Worm (Caenorhabditis elegans) whole organism, L2 larva: ENCODE data around the gene nmy-3.

Source experiments
- C34F6.9 ChIP-seq: fragments of 150-350 bp; optimal IDR thresholded peaks from 2 replicates; lab custom pipeline; 2014; ENCODE audit warnings: missing biosample characterization, missing genetic modification characterization
- F13H6.1 ChIP-seq: sonication (generic microtip); optimal IDR thresholded peaks from 2 replicates; lab custom pipeline; 2016; ENCODE audit warnings: missing genetic modification characterization, missing compliant biosample characterization
- aly-2 ChIP-seq: fragments of 150-350 bp; optimal IDR thresholded peaks from 2 replicates; lab custom pipeline; 2014; ENCODE audit warnings: missing biosample characterization, missing genetic modification characterization
- ama-1 ChIP-seq: fragments of 150-350 bp; optimal IDR thresholded peaks from 2 replicates; lab custom pipeline; 2018; ENCODE audit warnings: inconsistent platforms
- blmp-1 ChIP-seq: sonication (generic microtip); optimal IDR thresholded peaks from 2 replicates; lab custom pipeline; 2017; ENCODE audit warnings: missing genetic modification characterization, mild to moderate bottlenecking, missing compliant biosample characterization, antibody characterized with exemption, moderate library complexity; ENCODE audit not compliant: insufficient read depth
- ceh-16 ChIP-seq: fragments of 150-350 bp; optimal IDR thresholded peaks from 2 replicates; lab custom pipeline; 2014; ENCODE audit warnings: missing biosample characterization, missing genetic modification characterization
- ceh-82 ChIP-seq: fragments of 150-350 bp; optimal IDR thresholded peaks from 2 replicates; lab custom pipeline; 2014; ENCODE audit warnings: missing biosample characterization, missing genetic modification characterization
- crh-2 ChIP-seq: sonication (generic microtip); optimal IDR thresholded peaks from 2 replicates; lab custom pipeline; 2017; ENCODE audit warnings: missing biosample characterization, missing genetic modification characterization
- elt-1 ChIP-seq: fragments of 150-350 bp; optimal IDR thresholded peaks from 2 replicates; lab custom pipeline; 2014; ENCODE audit warnings: missing biosample characterization, missing genetic modification characterization
- fos-1 ChIP-seq: fragments of 150-350 bp; optimal IDR thresholded peaks from 2 replicates; lab custom pipeline; 2014; ENCODE audit warnings: missing biosample characterization, missing genetic modification characterization
- gmeb-1 ChIP-seq: fragments of 150-350 bp; optimal IDR thresholded peaks from 2 replicates; lab custom pipeline; 2014; ENCODE audit warnings: missing biosample characterization, missing genetic modification characterization
- lsy-2 ChIP-seq, 2 experiments: fragments of 150-350 bp in 1 of 2; sonication (generic microtip) in 1 of 2; optimal IDR thresholded peaks; 2 replicates each; lab custom pipeline; 2014 to 2017; ENCODE audit warnings: missing biosample characterization in 2 of 2, missing genetic modification characterization in 2 of 2
- nhr-11 ChIP-seq: fragments of 150-350 bp; optimal IDR thresholded peaks from 2 replicates; lab custom pipeline; 2014; ENCODE audit warnings: missing biosample characterization, missing genetic modification characterization
- nhr-129 ChIP-seq: fragments of 150-350 bp; optimal IDR thresholded peaks from 2 replicates; lab custom pipeline; 2014; ENCODE audit warnings: missing biosample characterization, missing genetic modification characterization
- nhr-21 ChIP-seq: fragments of 150-350 bp; optimal IDR thresholded peaks from 2 replicates; lab custom pipeline; 2014; ENCODE audit warnings: missing biosample characterization, missing genetic modification characterization
- nhr-23 ChIP-seq: fragments of 150-350 bp; optimal IDR thresholded peaks from 2 replicates; lab custom pipeline; 2014; ENCODE audit warnings: missing biosample characterization, missing genetic modification reagents, missing genetic modification characterization
- nhr-237 ChIP-seq: fragments of 150-350 bp; optimal IDR thresholded peaks from 2 replicates; lab custom pipeline; 2014; ENCODE audit warnings: missing biosample characterization, missing genetic modification characterization
- nhr-6 ChIP-seq: fragments of 150-350 bp; optimal IDR thresholded peaks from 2 replicates; lab custom pipeline; 2014; ENCODE audit warnings: missing biosample characterization, missing genetic modification characterization
- nhr-77 ChIP-seq: fragments of 150-350 bp; optimal IDR thresholded peaks from 2 replicates; lab custom pipeline; 2014; ENCODE audit warnings: missing biosample characterization, missing genetic modification characterization
- skn-1 ChIP-seq: sonication (generic microtip); optimal IDR thresholded peaks from 2 replicates; lab custom pipeline; 2017; ENCODE audit warnings: missing biosample characterization, missing genetic modification characterization
- sma-3 ChIP-seq: sonication (generic microtip); optimal IDR thresholded peaks from 2 replicates; lab custom pipeline; 2016; ENCODE audit warnings: missing genetic modification reagents, missing genetic modification characterization, missing compliant biosample characterization
- sma-9 ChIP-seq, 2 experiments: fragments of 150-350 bp in 1 of 2; sonication (generic microtip) in 1 of 2; optimal IDR thresholded peaks; 2 replicates each; lab custom pipeline; 2014 to 2016; ENCODE audit warnings: missing genetic modification characterization in 2 of 2, mild to moderate bottlenecking in 1 of 2, missing biosample characterization in 1 of 2, missing compliant biosample characterization in 1 of 2, missing genetic modification reagents in 1 of 2, moderate library complexity in 1 of 2
- snpc-4 ChIP-seq: fragments of 150-350 bp; optimal IDR thresholded peaks from 2 replicates; lab custom pipeline; 2014; ENCODE audit warnings: missing biosample characterization, missing genetic modification characterization
- unc-55 ChIP-seq: fragments of 150-350 bp; sonication (generic microtip); optimal IDR thresholded peaks from 3 replicates; lab custom pipeline; 2014; ENCODE audit warnings: missing biosample characterization, missing genetic modification reagents, missing genetic modification characterization
- unc-62 ChIP-seq: fragments of 150-350 bp; optimal IDR thresholded peaks from 2 replicates; lab custom pipeline; 2014; ENCODE audit warnings: missing biosample characterization, missing genetic modification reagents, missing genetic modification characterization
- ztf-4 ChIP-seq: fragments of 150-350 bp; optimal IDR thresholded peaks from 2 replicates; lab custom pipeline; 2014; ENCODE audit warnings: missing biosample characterization, missing genetic modification characterization

nmy-3 gene

DNA sequence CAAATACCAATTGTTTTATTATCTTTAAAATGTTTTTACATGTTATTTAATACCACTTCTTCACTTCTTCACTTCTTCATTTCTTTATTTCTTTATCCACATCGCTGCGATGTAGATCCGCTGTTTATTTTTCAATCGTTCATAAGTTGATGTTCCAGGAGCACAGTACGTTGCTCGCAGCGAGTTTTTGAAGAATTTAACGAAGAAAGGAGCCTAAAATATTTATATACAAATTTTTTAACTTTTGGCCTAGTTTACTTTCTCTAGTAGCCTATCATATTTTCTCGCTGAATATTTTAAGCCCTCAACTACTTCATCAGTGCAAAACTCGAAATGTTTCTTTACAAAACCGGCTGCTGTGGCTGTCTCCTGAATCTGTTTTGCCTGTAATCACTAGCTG is 43.9 kb downstream of the nmy-3 start:
- TF ChIP-seq aly-2: no peak
- no peak for TF ChIP-seq ceh-16 (tag; lab: Kevin White, UChicago)
- TF ChIP-seq nhr-237: no peak
- no peak for TF ChIP-seq unc-62 (GFP tag; lab: Kevin White, UChicago)
- no peak for TF ChIP-seq ama-1 (lab: Kevin White, UChicago)
- TF ChIP-seq ztf-4 (tag; lab: Kevin White, UChicago): no peak
- no peak for TF ChIP-seq sma-3 (GFP tag; lab: Kevin White, UChicago)
- no peak for TF ChIP-seq lsy-2 (tag; optimal IDR thresholded peaks at IDR 0.05; lab: Kevin White, UChicago)
- TF ChIP-seq, all 48 proteins: peak for 0

DNA sequence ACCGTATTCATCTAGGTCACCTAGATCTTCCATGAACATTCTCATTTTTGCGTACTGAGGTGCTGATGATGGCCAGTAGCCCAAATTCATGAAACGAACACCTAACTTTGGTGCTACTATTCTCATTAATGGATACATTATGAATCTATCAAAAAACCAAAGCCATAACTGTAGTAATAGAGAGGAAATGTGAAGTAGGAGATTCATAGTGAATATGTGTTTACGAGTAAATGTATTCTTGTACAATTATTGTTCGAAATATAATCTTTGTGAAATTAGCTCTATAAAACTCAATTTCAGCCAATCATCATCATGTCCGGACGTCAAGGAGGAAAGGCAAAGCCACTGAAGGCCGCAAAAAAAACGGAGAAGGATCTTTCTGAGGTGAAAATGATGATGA is 44.8 kb downstream of the nmy-3 start, which contains the start of the genes F49C12.11 and nemt-1:
F49C12.11 (plus strand) TSS at position 301 of the 400 bp plus-strand sequence.
nemt-1 (minus strand) TSS at position 360 of the 400 bp plus-strand sequence.
- no peak for TF ChIP-seq skn-1 (tag; lab: Kevin White, UChicago)
- no peak for TF ChIP-seq ztf-4 (tag; lab: Kevin White, UChicago)
- TF ChIP-seq nhr-6 (tag; lab: Kevin White, UChicago): no peak
- no peak for TF ChIP-seq snpc-4 (tag; lab: Kevin White, UChicago)
- TF ChIP-seq F13H6.1 (tag; lab: Kevin White, UChicago): no peak
- no peak for TF ChIP-seq nhr-11
- no peak for TF ChIP-seq nhr-77 (tag; lab: Kevin White, UChicago)
- TF ChIP-seq ceh-82 (tag; lab: Kevin White, UChicago): no peak
- TF ChIP-seq nhr-23 (tag; lab: Kevin White, UChicago): no peak
- TF ChIP-seq nhr-129 (tag; lab: Kevin White, UChicago): no peak

DNA sequence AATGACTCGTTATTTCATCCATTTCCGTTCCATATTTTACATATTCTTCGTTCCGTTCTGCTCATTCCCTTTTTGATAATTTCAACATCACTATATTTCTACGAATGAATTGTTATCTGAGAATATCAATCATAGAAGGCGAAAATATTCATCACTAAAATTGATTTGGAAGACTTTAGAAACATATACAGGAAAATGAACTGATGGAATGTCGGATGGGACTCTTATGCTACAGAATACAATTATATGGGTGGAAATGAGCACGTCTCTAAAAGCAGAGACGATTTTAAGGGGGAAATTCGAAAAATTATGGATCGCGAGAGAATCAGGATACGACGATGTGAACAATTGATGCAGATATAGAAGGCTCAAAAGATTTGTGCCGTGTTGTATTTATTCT is 45.7 kb downstream of the nmy-3 start:
- TF ChIP-seq aly-2: no peak
- no peak for TF ChIP-seq nhr-6 (tag; lab: Kevin White, UChicago)
- TF ChIP-seq nhr-237: no peak
- no peak for TF ChIP-seq unc-55 (GFP tag; lab: Kevin White, UChicago)

DNA sequence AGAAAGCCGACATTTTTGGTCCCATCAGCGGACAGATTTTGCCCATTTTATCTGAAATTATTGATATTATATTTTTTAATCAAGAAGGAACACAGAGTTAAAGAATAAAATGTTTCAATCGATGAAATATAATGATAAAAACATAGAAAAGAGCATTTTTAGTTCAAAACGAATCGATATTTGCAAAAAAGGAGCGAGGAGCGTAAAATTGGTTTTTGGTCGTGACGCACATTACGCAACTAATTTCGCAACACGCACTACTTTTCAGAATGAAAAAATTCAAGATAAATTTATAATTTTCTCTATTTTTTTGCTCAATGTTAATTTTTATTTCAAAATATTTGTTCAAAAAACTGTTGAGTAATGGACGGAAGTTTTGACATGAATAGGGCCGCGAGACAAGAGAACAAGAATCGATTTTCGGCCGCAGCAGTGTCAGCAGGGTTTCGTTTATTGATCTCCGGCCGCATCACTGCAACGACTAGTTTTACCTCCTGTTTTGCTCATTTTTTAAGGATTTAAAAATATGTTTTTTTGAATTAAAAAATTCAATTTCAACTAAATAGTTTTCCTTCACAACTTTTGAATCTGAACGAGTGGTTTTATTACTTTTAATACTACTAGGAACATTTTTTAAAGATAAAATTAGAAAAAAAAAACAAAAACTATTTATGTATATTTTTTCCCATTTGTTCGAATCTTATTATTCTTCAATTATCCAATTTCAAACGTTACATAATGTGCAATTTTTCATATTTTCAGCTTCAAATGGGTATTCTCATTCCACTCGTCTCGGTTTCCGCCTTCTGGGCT is 47.0 kb downstream of the nmy-3 start, which contains the start of the genes F49C12.12 and vha-17:
F49C12.12 (minus strand) TSS at position 51 of the 813 bp plus-strand sequence.
vha-17 (plus strand) TSS at position 763 of the 813 bp plus-strand sequence.
- TF ChIP-seq gmeb-1 (tag; lab: Kevin White, UChicago): peak; percentile 7
- no peak for TF ChIP-seq unc-62 (GFP tag; lab: Kevin White, UChicago)
- TF ChIP-seq C34F6.9 (tag; lab: Kevin White, UChicago): peak; percentile 70
- peak; percentile 17 for TF ChIP-seq crh-2
- no peak for TF ChIP-seq blmp-1 (tag; lab: Kevin White, UChicago)
- TF ChIP-seq F13H6.1 (tag; lab: Kevin White, UChicago): no peak
- no peak for TF ChIP-seq elt-1
- TF ChIP-seq lsy-2 (tag; optimal IDR thresholded peaks at IDR 0.05; lab: Kevin White, UChicago): peak in 1 of 2 experiments; percentile 56
- peak; percentile 59 for TF ChIP-seq unc-55 (GFP tag; lab: Kevin White, UChicago)
- peak; percentile 67 for TF ChIP-seq fos-1 (tag; lab: Kevin White, UChicago)

DNA sequence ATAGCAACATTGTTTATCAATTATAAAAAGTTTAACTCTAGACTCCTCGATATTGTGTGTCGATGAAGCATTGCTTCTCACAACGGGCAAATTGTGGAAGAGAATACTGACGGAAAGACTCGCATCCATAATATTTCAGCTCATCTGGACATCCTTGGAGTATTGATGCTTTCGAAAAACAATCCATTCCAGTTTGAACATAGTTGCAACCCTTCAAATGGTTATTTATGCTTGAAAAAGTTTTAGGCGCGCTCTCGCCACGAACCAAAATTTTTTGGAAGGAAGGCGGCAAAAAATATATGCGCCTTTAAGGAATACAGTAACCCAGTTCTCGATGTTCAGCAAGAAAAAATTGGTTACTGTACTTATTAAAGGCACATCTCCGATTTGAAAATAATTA is 48.2 kb downstream of the nmy-3 start:
- TF ChIP-seq fos-1 (tag; lab: Kevin White, UChicago): no peak
- peak; percentile 37 for TF ChIP-seq sma-9 (GFP tag; optimal IDR thresholded peaks at IDR 0.05; lab: Kevin White, UChicago)
- no peak for TF ChIP-seq sma-9 (tag; optimal IDR thresholded peaks at IDR 0.05; lab: Kevin White, UChicago)
- TF ChIP-seq skn-1 (tag; lab: Kevin White, UChicago): no peak
- peak; percentile 16 for TF ChIP-seq ama-1 (lab: Kevin White, UChicago)
- TF ChIP-seq crh-2: peak; percentile 25
- peak; percentile 25 for TF ChIP-seq sma-3 (GFP tag; lab: Kevin White, UChicago)

DNA sequence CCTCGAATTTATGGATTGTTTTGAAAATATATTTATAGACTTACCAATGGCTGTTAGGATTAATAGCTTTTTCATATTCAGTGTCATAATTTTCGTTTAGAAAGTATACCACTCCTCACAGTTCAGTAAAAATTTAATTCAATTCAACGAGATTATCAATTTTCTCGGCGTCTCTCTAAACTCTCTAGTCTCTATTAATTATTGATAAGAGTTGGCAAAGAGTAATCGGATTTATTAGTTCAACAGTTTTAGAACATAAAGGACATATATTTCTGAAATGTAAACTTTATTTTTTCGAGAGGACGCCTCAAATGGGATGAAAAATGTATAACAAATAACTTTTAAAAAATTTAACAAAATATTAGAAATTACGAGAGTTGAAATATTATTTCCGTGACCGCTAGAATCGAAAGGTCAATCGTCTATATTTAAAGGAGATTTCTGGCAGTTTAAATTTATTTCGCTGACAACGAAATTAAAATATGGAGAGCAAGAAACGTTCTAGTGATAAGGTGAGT is 49.8 kb downstream of the nmy-3 start, which contains the start of the genes nspg-11 and F49C12.15:
nspg-11 (minus strand) TSS at position 101 of the 518 bp plus-strand sequence.
F49C12.15 (plus strand) TSS at position 468 of the 518 bp plus-strand sequence.
- TF ChIP-seq ceh-82 (tag; lab: Kevin White, UChicago) (no peak), nhr-21 (no peak), C34F6.9 (tag; lab: Kevin White, UChicago) (no peak), nhr-11 (no peak)
